Worm (Caenorhabditis elegans): ENCODE measurements around the gene srw-127.

srw-127 gene

DNA sequence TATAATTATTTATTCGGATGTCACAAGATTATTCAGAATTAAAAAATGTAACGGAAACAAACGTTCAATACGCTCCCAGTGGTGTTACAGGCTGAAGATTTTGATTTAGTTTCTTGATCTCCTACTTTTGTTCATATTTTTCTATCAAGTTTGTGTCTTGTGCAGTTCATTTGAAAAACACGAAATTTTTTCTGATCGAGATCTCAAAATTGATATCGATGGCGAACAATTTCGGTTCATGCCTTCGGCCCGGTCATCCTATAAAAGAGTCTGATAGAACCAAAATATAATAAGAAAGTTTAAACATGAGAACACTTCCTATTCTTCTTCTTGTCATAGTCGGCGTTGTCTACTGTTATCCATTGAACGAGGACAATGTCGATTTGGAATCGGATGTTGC, 5.4 kb upstream of the srw-127 start, which contains the start of gene drd-10:
TSS of gene drd-10 (plus strand) at position 301 of the 400 bp plus-strand sequence.
- no peak for TF ChIP-seq daf-12 (tag; optimal IDR thresholded peaks at IDR 0.05)
- no peak for TF ChIP-seq tbx-2 (tag; optimal IDR thresholded peaks at IDR 0.05)
- TF ChIP-seq pha-4 (tag; optimal IDR thresholded peaks at IDR 0.05): no peak

DNA sequence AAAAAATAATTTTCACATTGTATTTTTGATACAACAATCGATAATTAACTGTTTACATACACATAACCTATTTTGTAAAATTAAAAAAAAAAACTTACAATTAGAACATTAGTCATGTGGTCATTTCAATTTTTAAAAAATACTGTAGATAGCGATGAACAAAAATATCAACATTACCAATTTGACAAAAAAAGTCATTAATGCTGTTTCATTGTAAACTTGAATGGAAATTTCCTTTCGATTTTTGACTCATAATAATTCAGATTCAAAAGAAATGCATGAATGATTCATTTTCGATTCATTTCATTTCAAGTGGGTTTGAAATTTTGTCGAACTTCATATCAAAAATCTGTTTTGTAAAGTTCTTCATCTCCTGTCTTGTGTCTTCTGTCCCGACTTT, 3.3 kb upstream of the srw-127 start, which contains the start of gene C33G8.2:
TSS of gene C33G8.2 (plus strand) at position 301 of the 400 bp plus-strand sequence.
- TF ChIP-seq zag-1 (tag; optimal IDR thresholded peaks at IDR 0.05) (no peak), aly-2 (tag; optimal IDR thresholded peaks at IDR 0.05) (no peak), nhr-77 (tag; optimal IDR thresholded peaks at IDR 0.05) (no peak), nhr-67 (tag; optimal IDR thresholded peaks at IDR 0.05) (no peak), daf-12 (tag; optimal IDR thresholded peaks at IDR 0.05) (no peak), nhr-28 (tag; optimal IDR thresholded peaks at IDR 0.05) (no peak), ceh-82 (tag; optimal IDR thresholded peaks at IDR 0.05) (no peak), nhr-23 (tag; optimal IDR thresholded peaks at IDR 0.05) (no peak), ama-1 (optimal IDR thresholded peaks at IDR 0.05) (no peak), ceh-16 (tag; optimal IDR thresholded peaks at IDR 0.05) (no peak), sea-2 (GFP tag; optimal IDR thresholded peaks at IDR 0.05) (no peak), pha-4 (tag; optimal IDR thresholded peaks at IDR 0.05) (no peak), fos-1 (tag; optimal IDR thresholded peaks at IDR 0.05) (no peak), lsy-12 (tag; optimal IDR thresholded peaks at IDR 0.05) (no peak), hmg-11 (tag; optimal IDR thresholded peaks at IDR 0.05) (no peak), fkh-2 (tag; optimal IDR thresholded peaks at IDR 0.05) (no peak), ztf-11 (tag; optimal IDR thresholded peaks at IDR 0.05) (no peak), egl-27 (tag; optimal IDR thresholded peaks at IDR 0.05) (no peak)

DNA sequence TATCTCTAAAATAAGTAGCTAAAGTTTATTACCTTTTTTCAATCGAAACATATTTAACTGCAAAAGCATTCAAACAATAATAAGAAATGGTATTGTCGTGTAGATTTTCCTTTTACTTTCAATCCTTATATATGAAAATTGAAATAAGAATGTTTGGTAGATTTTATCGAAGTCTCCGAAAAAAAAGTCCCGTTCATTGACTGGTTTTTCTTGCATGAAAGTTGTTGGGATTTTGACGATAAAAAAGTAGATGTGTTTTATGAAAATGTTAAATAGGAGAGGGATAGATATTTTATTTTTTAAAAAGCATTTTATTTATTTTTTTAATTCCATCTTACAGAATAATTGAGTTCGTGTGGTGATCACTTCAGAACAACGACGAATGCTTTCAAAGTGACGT, 3.2 kb downstream of the srw-127 start, which contains the start of gene C33G8.13:
TSS of gene C33G8.13 (minus strand) at position 101 of the 400 bp plus-strand sequence.
- no peak for TF ChIP-seq ztf-11 (tag; optimal IDR thresholded peaks at IDR 0.05)

DNA sequence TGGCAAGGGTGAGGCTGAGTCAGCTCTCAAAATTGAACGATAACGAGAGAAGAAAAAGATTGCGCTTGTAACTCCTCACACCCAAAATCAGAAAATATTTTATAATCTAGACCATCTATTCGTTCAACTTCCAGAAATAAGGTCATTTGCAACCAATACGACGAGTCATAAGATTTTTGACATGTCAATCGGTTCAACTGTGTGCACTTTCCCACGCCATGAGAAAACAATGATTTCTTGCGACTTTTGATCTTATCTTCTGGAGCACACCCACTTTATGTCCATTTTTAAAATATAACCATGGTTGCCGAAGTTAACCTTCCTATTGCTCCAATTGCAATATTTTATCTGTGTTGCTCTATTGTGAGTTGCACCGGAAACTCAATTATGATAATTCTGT, 4.3 kb downstream of the srw-127 start, which contains the start of gene srsx-32:
TSS of gene srsx-32 (plus strand) at position 301 of the 400 bp plus-strand sequence.
- no peak for TF ChIP-seq mdl-1 (tag; optimal IDR thresholded peaks at IDR 0.05)
- no peak for TF ChIP-seq fkh-10 (GFP tag; optimal IDR thresholded peaks at IDR 0.05)
- TF ChIP-seq nhr-28 (tag; optimal IDR thresholded peaks at IDR 0.05): no peak

DNA sequence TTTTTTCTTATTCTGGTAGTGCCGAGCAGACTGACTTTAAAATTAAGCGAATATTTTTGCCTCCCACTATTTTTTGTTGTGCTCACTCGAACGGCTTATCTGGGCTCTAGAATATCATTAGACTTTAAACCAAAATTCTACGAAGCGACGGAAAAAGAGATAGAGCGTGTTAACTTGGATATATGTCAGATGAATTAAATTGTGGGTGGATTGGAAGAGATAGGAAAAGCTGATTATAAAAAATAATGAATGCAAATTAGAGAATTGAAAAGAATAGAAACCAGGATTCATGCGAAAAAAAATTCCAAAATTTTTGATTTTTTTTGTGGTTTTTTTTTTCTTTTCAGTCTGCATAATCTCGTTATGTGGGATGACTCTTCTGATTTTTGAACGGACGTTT, 9.1 kb downstream of the srw-127 start, which contains the start of gene F20A1.4:
TSS of gene F20A1.4 (minus strand) at position 101 of the 400 bp plus-strand sequence.
- TF ChIP-seq mdl-1 (tag; optimal IDR thresholded peaks at IDR 0.05): no peak
- no peak for TF ChIP-seq fkh-2 (tag; optimal IDR thresholded peaks at IDR 0.05)
- TF ChIP-seq nhr-76 (tag; optimal IDR thresholded peaks at IDR 0.05): no peak
- no peak for TF ChIP-seq zag-1 (tag; optimal IDR thresholded peaks at IDR 0.05)
- no peak for TF ChIP-seq elt-2 (tag; optimal IDR thresholded peaks at IDR 0.05)
- no peak for TF ChIP-seq ZK546.5 (tag; optimal IDR thresholded peaks at IDR 0.05)
- no peak for TF ChIP-seq nhr-43 (tag; optimal IDR thresholded peaks at IDR 0.05; ENCODE audit: poor library complexity, severe bottlenecking)
- no peak for TF ChIP-seq jun-1 (tag; optimal IDR thresholded peaks at IDR 0.05)
- TF ChIP-seq ceh-16 (tag; optimal IDR thresholded peaks at IDR 0.05): no peak
- TF ChIP-seq ztf-4 (tag; optimal IDR thresholded peaks at IDR 0.05): no peak
- TF ChIP-seq nhr-67 (tag; optimal IDR thresholded peaks at IDR 0.05): no peak
- no peak for TF ChIP-seq ztf-11 (tag; optimal IDR thresholded peaks at IDR 0.05)

DNA sequence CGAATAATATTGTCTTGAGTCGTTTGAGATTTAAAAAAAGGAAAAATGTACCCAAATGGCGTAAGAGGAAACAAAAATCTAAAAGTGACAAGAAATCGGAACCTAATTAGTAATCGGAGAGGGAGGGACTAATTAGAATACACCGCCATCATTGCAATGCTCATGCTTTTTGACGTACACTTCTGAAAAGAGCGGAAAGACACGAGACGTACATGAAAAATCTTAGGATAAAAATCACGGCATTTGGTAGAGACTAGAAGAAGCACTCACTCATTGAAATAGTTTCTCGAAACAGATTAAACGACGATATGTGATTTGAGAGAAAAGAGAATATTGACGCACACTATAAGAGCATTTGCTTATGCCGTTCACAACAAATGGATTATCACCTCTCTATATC, 10.3 kb downstream of the srw-127 start:
- TF ChIP-seq fkh-2 (tag; optimal IDR thresholded peaks at IDR 0.05) (no peak), R02D3.7 (tag; optimal IDR thresholded peaks at IDR 0.05) (no peak), nhr-11 (tag; optimal IDR thresholded peaks at IDR 0.05) (no peak), mdl-1 (tag; optimal IDR thresholded peaks at IDR 0.05) (no peak)

DNA sequence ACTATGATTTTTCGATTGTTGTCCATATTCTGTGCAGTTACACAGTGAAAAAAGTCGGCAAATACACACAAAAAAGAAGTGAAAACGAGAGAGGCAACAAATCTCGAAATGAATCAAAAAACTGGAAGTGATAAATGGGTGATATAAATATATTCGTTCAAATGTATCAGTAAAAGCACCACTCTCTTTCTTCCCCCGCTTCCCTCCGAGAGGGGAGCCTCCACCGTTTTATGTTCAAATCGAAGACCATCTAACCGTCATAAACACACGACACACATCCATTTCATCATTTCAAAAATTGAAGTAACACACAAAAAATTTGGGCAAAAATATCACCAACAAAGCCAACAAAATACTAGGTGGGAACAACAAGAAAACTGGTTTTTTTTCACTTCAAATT, 14.3 kb downstream of the srw-127 start, which contains the start of gene F20A1.6:
TSS of gene F20A1.6 (minus strand) at position 101 of the 400 bp plus-strand sequence.
- TF ChIP-seq eor-1 (tag; optimal IDR thresholded peaks at IDR 0.05) (no peak), daf-12 (tag; optimal IDR thresholded peaks at IDR 0.05) (no peak), nhr-77 (tag; optimal IDR thresholded peaks at IDR 0.05) (no peak), elt-3 (tag; optimal IDR thresholded peaks at IDR 0.05) (no peak), ztf-4 (tag; optimal IDR thresholded peaks at IDR 0.05) (no peak), nhr-76 (tag; optimal IDR thresholded peaks at IDR 0.05) (no peak), mml-1 (tag; optimal IDR thresholded peaks at IDR 0.05) (no peak), nhr-25 (tag; optimal IDR thresholded peaks at IDR 0.05) (no peak), ceh-9 (tag; optimal IDR thresholded peaks at IDR 0.05) (no peak), fos-1 (tag; optimal IDR thresholded peaks at IDR 0.05) (no peak), pha-4 (tag; optimal IDR thresholded peaks at IDR 0.05) (no peak), nhr-43 (tag; optimal IDR thresholded peaks at IDR 0.05; ENCODE audit: poor library complexity, severe bottlenecking) (no peak), ZK546.5 (tag; optimal IDR thresholded peaks at IDR 0.05) (no peak), ceh-28 (tag; optimal IDR thresholded peaks at IDR 0.05) (no peak)
